Worm (Caenorhabditis elegans): ENCODE data around the gene F08F8.7.

Gene F08F8.7

DNA sequence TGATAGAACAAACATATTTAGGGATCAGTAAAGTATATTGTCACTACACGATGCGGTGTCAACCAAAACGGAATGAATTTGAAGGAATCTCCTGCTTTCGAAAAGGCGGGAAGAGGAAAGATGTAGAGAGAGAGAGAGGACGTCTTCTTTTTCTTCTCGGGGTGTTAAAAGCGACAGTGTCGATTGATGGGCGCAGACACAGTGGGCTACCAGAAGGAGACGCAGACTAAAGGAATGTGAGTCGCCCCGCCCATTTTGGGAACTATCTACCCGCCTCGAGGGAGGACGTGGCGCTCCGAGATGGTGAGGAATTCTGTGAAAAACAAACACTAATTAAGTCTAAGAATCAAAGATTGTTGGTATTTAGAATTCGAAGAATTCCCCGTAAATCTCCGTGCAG, 47.5 kb downstream of the F08F8.7 start, which contains the start of the genes B0361.14 and B0361.9:
Gene B0361.14, minus strand, starts transcription at position 66 of the 400 bp plus-strand sequence.
Gene B0361.9, minus strand, starts transcription at position 166 of the 400 bp plus-strand sequence.
- TF ChIP-seq mes-2 (tag; optimal IDR thresholded peaks at IDR 0.05; ENCODE audit: poor library complexity, severe bottlenecking) (peak; percentile 27), ceh-62 (tag; optimal IDR thresholded peaks at IDR 0.05) (no peak), mxl-3 (GFP tag; optimal IDR thresholded peaks at IDR 0.05) (peak; percentile 11), mdl-1 (tag; optimal IDR thresholded peaks at IDR 0.05) (peak in 1 of 2 experiments; percentile 14), attf-4 (tag; optimal IDR thresholded peaks at IDR 0.05) (no peak), hmg-1.1 (GFP tag; IDR thresholded peaks at IDR 0.05) (0 out of 2 replicates have a peak, but pooled peaks have one; percentile 19), arid-1 (GFP tag; conservative IDR thresholded peaks at IDR 0.05) (no peak), nhr-25 (tag; optimal IDR thresholded peaks at IDR 0.05; ENCODE audit: borderline replicate concordance, insufficient read depth) (peak; percentile 80), aha-1 (tag) (peak; percentile 71), nhr-28 (tag; optimal IDR thresholded peaks at IDR 0.05) (peak; percentile 27)

- TF ChIP-seq ama-1 (optimal IDR thresholded peaks at IDR 0.05) (peak; percentile 78), hif-1 (tag; optimal IDR thresholded peaks at IDR 0.05) (no peak)
Observed at ce11 chrIII:7298045-7298444, 48.9 kb downstream of the F08F8.7 start.

ce11 chrIII:7297045-7297680, 49.8 kb downstream of the F08F8.7 start:
- TF ChIP-seq ctbp-1 (GFP tag; IDR thresholded peaks at IDR 0.05): no peak
- TF ChIP-seq ama-1 (optimal IDR thresholded peaks at IDR 0.05): no peak
- no peak for TF ChIP-seq spr-3 (GFP tag; optimal IDR thresholded peaks at IDR 0.05)
- TF ChIP-seq aly-2 (tag; optimal IDR thresholded peaks at IDR 0.05): no peak
- no peak for TF ChIP-seq mxl-2 (GFP tag; conservative IDR thresholded peaks at IDR 0.05)
- TF ChIP-seq F10B5.3 (tag; optimal IDR thresholded peaks at IDR 0.05): no peak
- TF ChIP-seq nhr-11 (tag; optimal IDR thresholded peaks at IDR 0.05): no peak
- no peak for TF ChIP-seq jun-1 (tag; optimal IDR thresholded peaks at IDR 0.05)
- no peak for TF ChIP-seq snpc-4 (tag; optimal IDR thresholded peaks at IDR 0.05)
- TF ChIP-seq mes-2 (tag; optimal IDR thresholded peaks at IDR 0.05; ENCODE audit: poor library complexity, severe bottlenecking): peak; percentile 18
- no peak for TF ChIP-seq nhr-6 (tag; optimal IDR thresholded peaks at IDR 0.05)
- no peak for TF ChIP-seq daf-8 (GFP tag; IDR thresholded peaks at IDR 0.05)
- peak; percentile 33; the same call in 1 of the 2 replicates for TF ChIP-seq dmd-6 (GFP tag; IDR thresholded peaks at IDR 0.05)
- no peak for TF ChIP-seq madf-5 (GFP tag; IDR thresholded peaks at IDR 0.05)
- TF ChIP-seq lin-13 (GFP tag; optimal IDR thresholded peaks at IDR 0.05): no peak
- TF ChIP-seq hif-1 (tag; optimal IDR thresholded peaks at IDR 0.05): no peak
- TF ChIP-seq zag-1 (tag; optimal IDR thresholded peaks at IDR 0.05): no peak
- TF ChIP-seq hlh-11 (tag; optimal IDR thresholded peaks at IDR 0.05): peak; percentile 10
- no peak for TF ChIP-seq F26F4.8 (GFP tag; conservative IDR thresholded peaks at IDR 0.05)
- no peak for TF ChIP-seq zfp-2 (tag; optimal IDR thresholded peaks at IDR 0.05)
- no peak for TF ChIP-seq arid-1 (GFP tag; conservative IDR thresholded peaks at IDR 0.05)
- TF ChIP-seq zip-2 (tag; optimal IDR thresholded peaks at IDR 0.05): no peak
- TF ChIP-seq T20F7.1 (GFP tag; optimal IDR thresholded peaks at IDR 0.05): peak; percentile 19
- TF ChIP-seq dve-1 (tag; optimal IDR thresholded peaks at IDR 0.05; ENCODE audit: insufficient read depth): peak; percentile 1
- TF ChIP-seq unc-62 (GFP tag; optimal IDR thresholded peaks at IDR 0.05 in 1 of 2): peak in 1 of 2 experiments; percentile 93
- no peak for TF ChIP-seq unc-62 (tag; optimal IDR thresholded peaks at IDR 0.05)
- no peak for TF ChIP-seq cey-2 (tag; optimal IDR thresholded peaks at IDR 0.05; ENCODE audit: borderline replicate concordance, insufficient read depth)
- no peak for TF ChIP-seq nhr-76 (tag; optimal IDR thresholded peaks at IDR 0.05)
- no peak for TF ChIP-seq attf-4 (tag; optimal IDR thresholded peaks at IDR 0.05)
- TF ChIP-seq lin-29 (GFP tag; IDR thresholded peaks at IDR 0.05): no peak
- no peak for TF ChIP-seq dmd-9 (GFP tag; IDR thresholded peaks at IDR 0.05)
- no peak for TF ChIP-seq lin-15B (tag; optimal IDR thresholded peaks at IDR 0.05)
- no peak for TF ChIP-seq ceh-44 (GFP tag; IDR thresholded peaks at IDR 0.05)
- no peak for TF ChIP-seq egl-27 (tag; optimal IDR thresholded peaks at IDR 0.05)
- TF ChIP-seq lin-38 (GFP tag; IDR thresholded peaks at IDR 0.05): no peak
- TF ChIP-seq lsy-2 (tag; optimal IDR thresholded peaks at IDR 0.05): peak in 1 of 2 experiments; percentile 4
- peak; percentile 14 for TF ChIP-seq nhr-28 (tag; optimal IDR thresholded peaks at IDR 0.05)
- TF ChIP-seq mxl-3 (GFP tag; optimal IDR thresholded peaks at IDR 0.05): peak; percentile 24
- no peak for TF ChIP-seq nhr-41 (GFP tag; IDR thresholded peaks at IDR 0.05)
- TF ChIP-seq mep-1 (tag; optimal IDR thresholded peaks at IDR 0.05): peak; percentile 22
- TF ChIP-seq skn-1 (tag; optimal IDR thresholded peaks at IDR 0.05): no peak
